Worm (Caenorhabditis elegans): ENCODE measurements around the gene del-7.

DNA sequence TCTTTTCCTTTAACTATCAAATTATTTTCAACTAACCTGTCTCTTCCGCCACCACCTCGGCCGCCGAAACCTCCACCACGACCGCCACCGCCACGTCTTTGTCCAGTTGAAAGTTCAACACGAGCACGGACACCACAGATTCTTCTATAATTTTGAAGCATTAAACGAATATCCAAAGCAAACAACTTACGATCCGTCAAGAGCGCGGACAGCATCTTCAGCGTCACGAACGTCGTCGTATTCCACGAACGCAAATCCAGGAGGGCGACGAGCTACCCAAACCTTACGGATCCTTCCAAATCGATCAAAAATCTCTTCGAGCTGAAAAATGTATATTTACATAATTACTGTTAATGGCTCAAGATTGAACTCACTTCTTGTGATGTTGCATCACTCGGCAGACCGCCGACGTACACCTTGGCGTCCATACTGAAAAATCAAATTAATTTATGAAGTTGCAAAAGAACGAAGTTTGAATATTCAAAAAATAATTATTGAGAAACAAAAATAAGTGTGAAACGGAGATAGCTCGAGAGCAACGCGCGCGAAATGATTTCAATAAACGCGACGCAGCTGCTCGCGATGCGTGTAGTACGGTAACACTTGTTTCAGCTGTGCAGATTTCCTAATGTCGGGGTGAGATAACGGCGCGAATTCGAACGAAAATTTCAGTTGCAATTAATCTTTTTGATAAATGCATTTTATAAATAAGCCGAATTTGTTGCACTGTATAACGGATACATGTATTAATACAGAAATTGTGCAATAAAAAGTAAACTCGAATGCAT lies 30.8 kb downstream of the del-7 start, which contains the start of gene rsp-6:
- TF ChIP-seq ztf-23 (GFP tag; IDR thresholded peaks at IDR 0.05) (no peak), ztf-29 (GFP tag; IDR thresholded peaks at IDR 0.05) (no peak), flt-1 (GFP tag; IDR thresholded peaks at IDR 0.05) (peak; percentile 67; the same call in 1 of the 2 replicates), klf-2 (GFP tag; conservative IDR thresholded peaks at IDR 0.05) (no peak)

Data from whole organism, midembryonic.